Fruit fly (Drosophila melanogaster) ovary, adult (tissue): ENCODE measurements around the gene mthl10.

Experiments used
- CG17801 ChIP-seq: fragments of 200-800 bp; optimal IDR thresholded peaks from 2 replicates; lab custom pipeline; 2019; ENCODE audit warnings: missing biosample characterization, mild to moderate bottlenecking, missing genetic modification characterization, moderate library complexity; ENCODE audit not compliant: partially characterized antibody

The mthl10 gene

DNA sequence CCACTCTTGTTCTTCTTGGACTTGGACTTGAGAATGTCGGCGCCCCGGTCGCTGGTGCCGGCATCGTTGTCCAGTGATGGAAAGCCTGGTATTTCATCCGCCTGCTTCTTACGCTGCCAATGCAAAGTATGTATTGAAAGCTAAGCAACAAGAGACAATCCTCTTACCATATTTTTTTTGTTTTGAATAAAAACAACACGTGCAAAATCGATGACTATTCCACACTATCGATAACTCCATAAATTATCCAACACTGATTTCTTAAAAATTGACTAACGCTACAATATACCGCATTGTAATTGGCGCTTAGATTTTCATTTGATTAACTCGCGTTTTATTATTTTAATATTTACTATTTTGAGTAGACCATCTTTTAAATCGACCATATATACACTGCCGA, 18.2 kb downstream of the mthl10 start, which contains the start of gene CG32344:
Gene CG32344, minus strand, starts transcription at position 235 of the 400 bp plus-strand sequence.
- TF ChIP-seq CG17801 (GFP tag; lab: Kevin White, UChicago), result no peak

DNA sequence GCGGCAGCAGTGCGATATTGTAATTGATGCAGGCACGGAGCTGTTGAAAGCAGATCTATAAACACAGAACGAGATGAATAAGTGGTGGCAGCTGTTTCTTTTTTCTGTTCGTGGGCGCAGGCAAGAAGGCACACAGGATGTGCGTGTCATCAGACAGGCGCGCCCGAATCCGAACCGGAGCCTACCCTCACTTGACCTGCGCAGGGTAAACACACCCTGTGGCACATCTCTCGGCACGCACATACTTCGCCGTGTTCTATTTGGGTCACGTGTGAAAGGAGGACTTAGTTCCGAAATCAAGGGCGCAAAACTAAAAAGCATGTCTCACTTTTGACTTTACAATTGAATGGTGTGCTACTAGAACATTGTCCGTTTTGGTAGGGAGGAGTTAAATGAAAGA, 21.2 kb downstream of the mthl10 start:
- no peak for TF ChIP-seq CG17801 (GFP tag; lab: Kevin White, UChicago)

DNA sequence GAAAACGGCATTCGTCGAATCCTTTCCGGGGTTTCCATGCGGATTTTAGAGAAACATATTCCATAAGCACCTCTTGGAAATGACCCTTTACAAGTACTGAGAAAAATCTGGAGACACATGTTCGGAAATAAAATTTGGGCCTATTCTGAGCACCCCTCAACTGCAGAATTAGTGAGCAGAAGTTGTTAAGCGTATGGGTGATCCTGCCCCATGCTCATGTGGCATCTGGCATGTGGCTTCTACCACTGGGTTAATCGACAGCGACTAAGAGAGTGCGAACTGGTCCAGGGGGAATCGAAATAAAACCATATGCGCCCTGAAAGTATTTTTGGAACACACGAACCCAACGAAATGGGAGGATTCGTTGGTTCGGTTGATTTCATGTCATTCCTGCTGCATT, 21.9 kb downstream of the mthl10 start:
- TF ChIP-seq CG17801 (GFP tag; lab: Kevin White, UChicago), result no peak

DNA sequence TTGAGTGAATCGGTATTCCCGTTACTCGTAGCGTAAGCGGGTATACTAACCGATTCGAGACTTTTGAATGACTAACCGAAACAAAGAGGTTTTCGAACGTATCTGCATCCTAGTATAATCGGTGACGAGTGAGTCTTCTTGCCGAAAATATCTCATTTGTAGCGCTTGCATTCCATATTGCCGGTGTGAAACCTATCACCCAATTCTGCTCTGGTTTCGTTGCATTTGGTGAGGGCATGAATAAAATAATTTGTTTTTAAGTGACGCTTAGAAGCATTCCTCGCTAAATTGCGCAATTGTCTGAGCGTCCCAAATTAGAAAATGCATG, 22.7 kb downstream of the mthl10 start:
- TF ChIP-seq CG17801 (GFP tag; lab: Kevin White, UChicago), result no peak

DNA sequence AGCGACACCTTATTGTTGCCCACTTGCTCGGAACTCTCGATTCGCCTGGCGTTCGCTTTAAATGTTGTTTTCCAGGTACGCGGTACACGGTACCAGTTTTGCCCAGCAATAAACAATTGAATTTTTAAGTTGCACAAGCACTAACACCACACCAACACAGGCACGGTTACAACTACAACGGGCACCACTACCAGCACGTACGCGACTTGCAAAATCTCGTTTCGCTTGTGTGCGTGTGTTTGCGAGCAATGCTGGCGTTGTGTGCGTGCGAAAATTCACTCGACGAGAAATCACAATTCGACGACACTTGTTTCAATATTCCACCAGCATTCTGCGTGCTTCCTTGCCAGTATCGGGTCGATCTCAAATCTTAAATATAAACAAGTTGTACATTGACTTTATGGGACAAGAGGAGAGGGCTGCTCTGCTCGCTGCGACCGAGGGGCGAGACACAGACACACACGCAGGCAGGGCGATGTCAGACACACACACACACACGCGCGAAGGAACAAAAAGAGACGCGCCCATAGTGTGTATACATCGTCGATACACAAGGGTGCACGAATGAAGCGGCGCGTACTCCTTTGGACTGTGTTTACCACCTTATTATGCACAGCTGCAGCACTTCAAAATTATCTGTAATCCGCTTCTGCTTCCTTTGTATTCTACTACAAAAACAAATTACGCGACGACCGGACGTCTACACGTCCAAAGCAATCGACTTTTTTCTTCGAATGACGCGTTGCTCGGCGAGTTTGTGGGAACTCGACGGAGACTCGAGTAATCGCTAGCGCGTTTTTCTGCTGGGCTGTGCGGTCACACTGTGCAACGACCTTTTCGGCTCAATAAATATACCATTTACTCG, 23.3 kb downstream of the mthl10 start, which contains the start of gene fwd:
Gene fwd, minus strand, starts transcription at position 740 of the 865 bp plus-strand sequence.
- peak; percentile 70 for TF ChIP-seq CG17801 (GFP tag; lab: Kevin White, UChicago)

DNA sequence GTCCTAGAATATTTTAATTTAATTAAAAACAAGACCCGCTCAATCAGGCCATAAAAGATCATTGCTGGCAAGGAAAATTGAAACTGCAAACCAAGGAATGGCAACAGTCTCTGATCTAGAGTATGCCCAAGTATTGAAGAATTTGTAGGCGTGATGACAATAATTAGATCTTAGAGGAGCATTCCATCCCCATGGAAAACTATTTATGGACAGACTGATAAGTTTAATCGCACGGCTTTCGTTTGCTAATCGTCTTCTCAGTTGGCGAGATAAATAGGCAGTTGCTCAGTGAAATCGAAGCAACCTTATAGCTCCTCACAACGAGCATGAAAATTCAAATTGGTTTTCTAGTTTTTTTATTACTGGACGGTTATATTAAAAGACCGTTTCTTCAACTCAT, 25.9 kb downstream of the mthl10 start, which contains the start of gene ddbt:
Gene ddbt, plus strand, starts transcription at position 301 of the 400 bp plus-strand sequence.
- TF ChIP-seq CG17801 (GFP tag; lab: Kevin White, UChicago), result no peak

DNA sequence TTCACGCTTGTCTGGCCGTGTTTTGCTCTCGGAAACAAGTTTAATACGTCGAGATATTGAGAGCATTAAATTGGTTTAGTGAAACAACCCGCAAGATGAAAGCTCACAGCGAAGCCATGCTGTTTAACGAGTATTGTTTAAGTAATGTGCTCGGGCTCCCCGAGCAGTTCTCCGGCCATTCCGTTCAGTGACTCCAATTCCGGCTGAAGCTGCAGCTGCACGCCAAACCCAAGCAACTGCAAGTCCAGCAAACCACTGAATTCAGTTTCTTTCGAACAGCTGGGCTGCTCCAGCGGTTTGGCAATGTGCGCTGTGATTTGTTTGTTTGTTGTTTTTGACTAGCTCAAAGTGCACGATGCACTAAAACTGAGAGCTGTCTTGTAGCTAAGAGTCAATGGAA, 27.6 kb downstream of the mthl10 start:
- no peak for TF ChIP-seq CG17801 (GFP tag; lab: Kevin White, UChicago)

DNA sequence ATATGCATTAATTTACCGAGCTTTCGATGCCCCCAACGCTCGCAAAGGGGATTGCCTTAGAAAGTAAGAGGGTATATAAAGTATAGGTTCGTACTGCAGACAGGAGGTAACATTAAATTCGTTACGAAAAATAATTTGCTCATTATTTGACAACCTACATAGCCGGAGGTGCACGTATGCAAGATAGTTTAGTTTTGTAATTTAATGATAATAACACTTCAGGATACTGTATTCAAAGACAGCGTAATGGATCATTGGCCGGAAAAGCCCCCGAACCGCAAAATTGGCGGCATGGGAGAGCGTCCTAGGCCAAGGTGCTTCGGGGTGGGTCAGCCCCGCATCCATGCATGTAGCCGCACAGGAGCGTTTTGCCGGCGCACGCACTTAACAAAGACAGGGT, 30.4 kb downstream of the mthl10 start:
- TF ChIP-seq CG17801 (GFP tag; lab: Kevin White, UChicago), result no peak

DNA sequence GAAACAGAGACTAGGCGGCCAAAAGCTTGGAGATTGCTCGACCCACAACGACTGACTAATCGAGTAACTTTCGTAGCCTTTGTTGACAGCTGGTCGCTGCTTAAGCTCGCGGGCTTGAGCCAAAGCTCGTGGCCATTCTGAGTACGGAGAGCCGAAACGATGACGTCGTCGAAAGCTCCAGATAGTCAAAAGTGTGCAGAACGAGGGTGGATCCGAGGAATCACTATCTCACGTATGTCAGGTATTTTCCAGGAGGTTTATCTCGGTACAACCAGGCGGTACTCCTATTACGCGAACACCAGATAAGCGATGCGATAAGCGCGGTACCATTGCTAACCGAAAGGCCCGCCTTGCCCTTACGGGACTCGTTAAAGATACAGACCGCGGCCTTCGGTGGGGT, 31.1 kb downstream of the mthl10 start:
- TF ChIP-seq CG17801 (GFP tag; lab: Kevin White, UChicago), result peak; percentile 29

DNA sequence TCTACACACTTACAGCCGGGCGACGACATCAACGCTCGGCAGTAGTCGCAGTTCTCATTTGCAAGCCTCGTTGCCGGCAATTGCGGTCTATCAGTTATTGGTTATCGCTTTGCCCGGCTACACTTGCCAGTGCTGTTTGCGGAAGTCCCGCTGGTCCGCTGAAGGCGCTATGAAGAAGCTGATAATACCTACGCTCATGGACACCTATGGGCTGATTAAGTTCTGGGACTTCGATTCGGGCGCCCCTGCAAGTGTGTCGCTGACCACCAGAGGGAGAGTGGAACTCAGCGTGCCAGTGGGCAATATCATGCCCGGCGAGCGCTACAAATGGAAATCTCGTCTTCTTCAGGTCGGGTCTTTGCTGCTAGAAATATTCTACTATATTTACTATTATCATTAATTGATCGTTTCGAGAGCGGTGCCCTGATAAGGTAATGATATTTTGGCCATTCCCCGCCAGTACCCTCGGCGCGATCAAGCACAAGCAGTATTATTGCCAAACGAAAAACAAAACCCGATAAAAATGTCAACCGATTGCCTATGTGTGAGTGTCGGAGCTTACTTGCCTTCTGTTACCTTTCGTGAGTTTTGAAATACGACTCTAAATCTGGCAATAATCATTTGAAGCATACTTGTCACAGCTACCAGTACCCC, 42.6 kb downstream of the mthl10 start:
- no peak for TF ChIP-seq CG17801 (GFP tag; lab: Kevin White, UChicago)

DNA sequence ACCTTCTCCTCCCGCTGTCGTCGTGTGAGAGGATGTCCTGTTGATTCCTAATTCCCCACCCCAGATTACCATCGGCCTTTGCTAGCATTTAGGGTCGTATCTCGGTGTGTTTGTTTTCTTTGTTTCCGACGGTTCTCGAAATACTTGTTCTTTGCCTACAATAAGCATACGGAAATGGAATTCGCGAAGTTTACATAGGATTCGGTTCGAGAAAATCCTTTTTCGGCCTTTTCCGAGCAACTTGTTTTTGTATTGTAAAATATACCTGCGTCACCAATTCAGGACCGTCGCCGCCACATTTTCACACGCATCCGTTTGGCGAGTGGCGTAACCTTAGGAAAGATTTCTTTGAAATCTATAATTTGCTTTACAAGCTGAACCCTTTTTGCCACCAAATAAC, 44.3 kb downstream of the mthl10 start:
- TF ChIP-seq CG17801 (GFP tag; lab: Kevin White, UChicago), result no peak

DNA sequence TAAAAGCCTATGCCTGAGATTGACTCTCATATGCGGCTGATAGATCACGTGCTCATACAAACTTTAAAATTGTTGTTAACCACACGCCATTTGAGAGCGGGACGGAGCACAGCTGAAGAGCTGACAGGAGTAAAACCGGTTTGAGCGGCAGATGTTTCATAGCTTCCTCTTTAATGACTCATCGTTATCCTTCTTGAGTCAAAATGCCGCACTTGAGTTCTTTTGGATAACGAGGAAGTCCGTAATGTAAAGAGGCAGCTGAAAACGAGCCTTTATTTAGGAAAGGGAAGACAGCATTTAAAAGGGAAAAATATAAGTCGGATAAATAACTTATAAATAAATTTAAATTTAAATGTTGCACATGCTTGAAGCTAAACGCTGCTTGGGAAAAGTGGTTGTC, 45.5 kb downstream of the mthl10 start:
- no peak for TF ChIP-seq CG17801 (GFP tag; lab: Kevin White, UChicago)

DNA sequence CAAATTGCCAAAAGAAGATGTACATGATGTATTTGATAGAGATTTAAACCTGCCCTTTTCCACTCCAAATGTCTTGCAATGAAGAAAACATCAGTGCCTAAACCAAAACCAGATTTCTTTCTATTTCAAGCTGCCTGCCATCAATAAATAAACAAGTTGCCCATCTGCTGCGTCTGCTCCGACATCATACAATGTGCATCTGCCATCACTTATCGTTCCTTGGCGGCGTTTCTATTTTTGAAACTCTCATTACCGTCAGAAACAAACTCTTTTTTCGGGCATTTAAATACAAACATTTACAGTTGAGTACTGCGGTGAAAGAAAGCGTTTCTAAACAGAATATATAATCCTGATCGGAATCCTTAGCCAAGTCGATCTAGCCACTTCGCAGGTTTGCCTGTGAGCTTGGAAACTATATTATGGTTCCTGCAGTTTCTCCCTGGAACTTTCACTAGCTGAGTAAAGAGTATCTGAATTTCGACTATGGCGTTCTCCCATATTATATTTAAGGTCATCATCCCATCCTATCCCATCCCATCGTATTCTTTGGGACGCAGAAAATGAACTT, 47.8 kb downstream of the mthl10 start:
- no peak for TF ChIP-seq CG17801 (GFP tag; lab: Kevin White, UChicago)

DNA sequence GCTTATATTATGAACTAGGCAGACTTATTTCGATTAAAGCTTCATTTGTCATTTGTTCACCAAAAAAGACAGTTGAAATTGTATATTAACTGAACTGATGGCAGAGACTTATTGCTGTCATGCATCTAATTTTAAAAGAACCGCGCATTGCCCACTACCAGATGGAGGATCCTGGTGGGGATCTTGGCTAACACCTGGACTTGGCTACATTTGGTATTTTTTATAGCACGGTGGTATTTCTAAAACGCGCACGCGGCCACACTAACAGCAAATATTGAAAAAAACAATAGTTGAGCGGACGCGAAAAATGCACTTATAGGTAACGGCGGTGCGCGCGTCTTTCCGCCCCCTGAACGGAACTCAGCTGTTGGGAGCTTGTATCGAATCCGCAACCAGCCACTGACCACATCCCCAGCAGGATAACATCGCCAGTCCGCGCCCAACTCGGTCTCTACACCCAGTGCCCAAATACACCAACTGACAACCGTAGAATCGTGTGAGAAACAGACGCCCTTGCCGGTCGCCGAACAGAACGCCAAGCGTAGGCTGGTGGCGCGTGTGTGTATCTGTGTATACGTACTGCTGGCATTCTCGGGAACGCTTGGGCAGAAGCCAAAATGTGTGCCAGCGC, 50.5 kb downstream of the mthl10 start:
- TF ChIP-seq CG17801 (GFP tag; lab: Kevin White, UChicago), result peak; percentile 69

DNA sequence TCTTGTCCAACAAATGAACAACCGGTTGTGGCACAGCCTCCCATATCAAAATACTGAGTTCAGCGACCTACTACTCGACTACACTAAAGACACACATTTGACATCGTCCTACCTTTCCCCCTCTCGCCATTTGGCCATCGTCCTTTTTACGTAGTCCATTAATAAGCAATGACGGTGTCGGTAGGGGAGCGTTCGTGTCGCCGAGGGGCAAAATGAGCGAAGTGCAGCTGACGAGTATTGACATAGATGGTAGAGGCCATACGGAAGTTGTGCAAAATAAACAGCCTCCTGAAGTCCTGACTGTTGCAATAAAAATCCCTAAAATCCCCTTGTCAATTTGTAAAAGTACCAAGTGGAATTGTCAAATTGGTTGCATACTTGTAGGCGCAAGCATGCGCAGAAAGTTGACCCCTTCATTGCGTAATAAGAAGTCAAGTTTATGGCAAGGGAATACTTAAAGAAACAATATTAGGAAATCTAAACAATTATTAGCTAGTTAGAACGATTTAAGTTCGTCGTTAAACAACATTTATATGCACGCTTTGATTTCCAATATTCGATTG, 51.1 kb downstream of the mthl10 start:
- no peak for TF ChIP-seq CG17801 (GFP tag; lab: Kevin White, UChicago)
